In the genomic region with DNA sequence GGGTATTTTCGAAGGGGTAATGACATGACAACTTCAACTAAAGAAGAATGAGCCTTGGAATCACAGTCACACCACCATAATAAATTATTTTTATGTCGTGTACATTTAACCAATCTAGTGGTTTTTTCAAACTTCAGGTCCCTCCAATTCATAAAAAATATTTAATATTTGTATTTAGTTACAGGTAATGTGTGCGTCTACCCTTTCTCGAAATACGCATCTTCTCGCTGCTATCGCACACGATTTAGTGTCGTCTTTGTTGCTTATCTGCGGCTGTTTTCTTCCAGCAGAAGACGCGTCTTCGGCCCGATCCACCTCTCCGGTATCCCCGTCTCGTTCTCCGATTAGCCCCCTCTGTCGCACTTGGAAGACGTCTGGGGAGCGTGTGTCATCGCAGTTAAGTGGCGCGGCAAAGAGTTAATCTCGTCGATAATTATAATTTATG, we compare ENCODE assay signal across 5 fruit fly cellular contexts.
A peak's percentile ranks its signal among the peaks of the same experiment; 100 is the strongest.
TF ChIP-seq lines count a peak whose summit lies in the region.

No protein-coding gene starts in this region.

- TF ChIP-seq CTCF in whole organism, embryonic (GFP tag; optimal IDR thresholded peaks at IDR 0.05; lab: Kevin White, UChicago), result peak; percentile 23

TF ChIP-seq in whole organism, 6 proteins besides CTCF, POLR2A, EP300 and RAD21:
- TF ChIP-seq pan (optimal IDR thresholded peaks at IDR 0.05; lab: Kevin White, UChicago) (peak; percentile 90), usp (GFP tag; optimal IDR thresholded peaks at IDR 0.05; lab: Kevin White, UChicago) (no peak)

TF ChIP-seq in whole organism, embryonic, 481 proteins besides CTCF, POLR2A, EP300 and RAD21 (continues in another document):
- TF ChIP-seq twi (tag; optimal IDR thresholded peaks at IDR 0.05; lab: Kevin White, UChicago), result peak; percentile 59
- TF ChIP-seq phol (tag; optimal IDR thresholded peaks at IDR 0.05; lab: Kevin White, UChicago), result peak; percentile 85
- TF ChIP-seq Oli (tag; optimal IDR thresholded peaks at IDR 0.05; lab: Kevin White, UChicago), result peak; percentile 82
- TF ChIP-seq Dref (GFP tag; IDR thresholded peaks at IDR 0.05; lab: Robert Waterston, UW), result no peak
- TF ChIP-seq sug (tag; optimal IDR thresholded peaks at IDR 0.05; lab: Kevin White, UChicago), result no peak
- peak; percentile 78 for TF ChIP-seq CoRest (tag; optimal IDR thresholded peaks at IDR 0.05; lab: Kevin White, UChicago)
- peak; percentile 70 for TF ChIP-seq CG2678 (tag; optimal IDR thresholded peaks at IDR 0.05; lab: Kevin White, UChicago)
- peak; percentile 67 for TF ChIP-seq grau (tag; optimal IDR thresholded peaks at IDR 0.05; lab: Kevin White, UChicago)
- peak; percentile 47 for TF ChIP-seq Vsx1 (GFP tag; optimal IDR thresholded peaks at IDR 0.05; lab: Kevin White, UChicago)
- TF ChIP-seq rib (GFP tag; IDR thresholded peaks at IDR 0.05; lab: Robert Waterston, UW), result no peak
- peak; percentile 4 for TF ChIP-seq HmgZ (tag; optimal IDR thresholded peaks at IDR 0.05; lab: Kevin White, UChicago)
- peak; percentile 48; the same call in 1 of the 2 replicates for TF ChIP-seq CG11085 (GFP tag; IDR thresholded peaks at IDR 0.05; lab: Robert Waterston, UW)
- peak; percentile 57 for TF ChIP-seq Nf-YB (GFP tag; optimal IDR thresholded peaks at IDR 0.05; lab: Kevin White, UChicago)
- TF ChIP-seq CG11696 (GFP tag; IDR thresholded peaks at IDR 0.05; lab: Robert Waterston, UW), result no peak
- peak; percentile 83 for TF ChIP-seq CG17361 (GFP tag; IDR thresholded peaks at IDR 0.05; lab: Robert Waterston, UW)
- peak; percentile 80 for TF ChIP-seq otp (GFP tag; IDR thresholded peaks at IDR 0.05; lab: Robert Waterston, UW)
- TF ChIP-seq CG8388 (GFP tag; optimal IDR thresholded peaks at IDR 0.05; lab: Kevin White, UChicago), result peak; percentile 79
- peak; percentile 43; the same call in 1 of the 2 replicates for TF ChIP-seq E2f2 (GFP tag; IDR thresholded peaks at IDR 0.05; lab: Robert Waterston, UW)
- TF ChIP-seq CG14050 (GFP tag; IDR thresholded peaks at IDR 0.05; lab: Robert Waterston, UW), result peak; percentile 50; the same call in 2 of the 3 replicates
- TF ChIP-seq abd-A (tag; optimal IDR thresholded peaks at IDR 0.05; lab: Kevin White, UChicago), result no peak
- no peak for TF ChIP-seq CG13894 (tag; optimal IDR thresholded peaks at IDR 0.05; lab: Kevin White, UChicago)

TF ChIP-seq in whole organism, prepupa, 60 proteins besides CTCF, POLR2A, EP300 and RAD21 (continues in another document):
- peak; percentile 78 for TF ChIP-seq CG9139 (GFP tag; optimal IDR thresholded peaks at IDR 0.05; lab: Kevin White, UChicago)
- peak; percentile 95 for TF ChIP-seq esn (GFP tag; optimal IDR thresholded peaks at IDR 0.05; lab: Kevin White, UChicago)
- TF ChIP-seq CG1621 (tag; optimal IDR thresholded peaks at IDR 0.05; lab: Kevin White, UChicago), result peak; percentile 84
- no peak for TF ChIP-seq Hr38 (GFP tag; optimal IDR thresholded peaks at IDR 0.05; lab: Kevin White, UChicago)
- peak; percentile 91 for TF ChIP-seq pdm3 (GFP tag; optimal IDR thresholded peaks at IDR 0.05; lab: Kevin White, UChicago)
- peak; percentile 93 for TF ChIP-seq Ets96B (tag; optimal IDR thresholded peaks at IDR 0.05; lab: Kevin White, UChicago)
- peak; percentile 91 for TF ChIP-seq CG8632 (GFP tag; optimal IDR thresholded peaks at IDR 0.05; lab: Kevin White, UChicago)
- peak; percentile 97 for TF ChIP-seq svp (GFP tag; lab: Kevin White, UChicago)
- TF ChIP-seq salr (GFP tag; optimal IDR thresholded peaks at IDR 0.05; lab: Kevin White, UChicago), result peak; percentile 67 to 72
- TF ChIP-seq CG6163 (GFP tag; IDR thresholded peaks at IDR 0.05; lab: Robert Waterston, UW), result peak; percentile 82
- TF ChIP-seq CG11294 (GFP tag; IDR thresholded peaks at IDR 0.05; lab: Robert Waterston, UW), result peak; percentile 21; the same call in 1 of the 2 replicates
- TF ChIP-seq Smox (GFP tag; optimal IDR thresholded peaks at IDR 0.05; lab: Kevin White, UChicago), result peak; percentile 91
- TF ChIP-seq Eip93F (GFP tag; optimal IDR thresholded peaks at IDR 0.05; lab: Kevin White, UChicago), result peak; percentile 84
- TF ChIP-seq CG34406 (GFP tag; optimal IDR thresholded peaks at IDR 0.05; lab: Kevin White, UChicago), result peak; percentile 91
- peak; percentile 91 for TF ChIP-seq Hr39 (GFP tag; optimal IDR thresholded peaks at IDR 0.05; lab: Kevin White, UChicago)
- peak; percentile 82 for TF ChIP-seq CG7368 (GFP tag; optimal IDR thresholded peaks at IDR 0.05; lab: Kevin White, UChicago)
- TF ChIP-seq lz (GFP tag; optimal IDR thresholded peaks at IDR 0.05; lab: Kevin White, UChicago), result peak; percentile 92
- TF ChIP-seq CG3032 (tag; optimal IDR thresholded peaks at IDR 0.05; lab: Kevin White, UChicago), result peak; percentile 88
- peak; percentile 88 for TF ChIP-seq OdsH (GFP tag; optimal IDR thresholded peaks at IDR 0.05; lab: Kevin White, UChicago)
- TF ChIP-seq CG6854 (GFP tag; optimal IDR thresholded peaks at IDR 0.05; lab: Kevin White, UChicago), result peak; percentile 80
- peak; percentile 28 for TF ChIP-seq fkh (GFP tag; optimal IDR thresholded peaks at IDR 0.05; lab: Kevin White, UChicago)

TF ChIP-seq in whole organism, pupa, 21 proteins besides CTCF, POLR2A, EP300 and RAD21:
- TF ChIP-seq D1 (tag; optimal IDR thresholded peaks at IDR 0.05; lab: Kevin White, UChicago), result peak; percentile 75
- peak; percentile 63 for TF ChIP-seq CG8301 (tag; optimal IDR thresholded peaks at IDR 0.05; lab: Kevin White, UChicago)
- peak; percentile 90 for TF ChIP-seq CG15710 (tag; optimal IDR thresholded peaks at IDR 0.05; lab: Kevin White, UChicago)
- peak; percentile 64; the same call in 2 of the 3 replicates for TF ChIP-seq CG4496 (GFP tag; IDR thresholded peaks at IDR 0.05; lab: Robert Waterston, UW)
- peak; percentile 23; the same call in 1 of the 2 replicates for TF ChIP-seq Ets98B (GFP tag; IDR thresholded peaks at IDR 0.05; lab: Robert Waterston, UW)
- TF ChIP-seq Pif1A (GFP tag; optimal IDR thresholded peaks at IDR 0.05; lab: Kevin White, UChicago), result peak; percentile 88
- peak; percentile 86 for TF ChIP-seq CG34367 (tag; optimal IDR thresholded peaks at IDR 0.05; lab: Kevin White, UChicago)
- TF ChIP-seq fd96Ca (GFP tag; IDR thresholded peaks at IDR 0.05; lab: Robert Waterston, UW), result peak; percentile 46; the same call in 1 of the 3 replicates
- peak; percentile 90 for TF ChIP-seq Snoo (tag; optimal IDR thresholded peaks at IDR 0.05; lab: Kevin White, UChicago)
- no peak for TF ChIP-seq CG10348 (GFP tag; IDR thresholded peaks at IDR 0.05; lab: Robert Waterston, UW)
- TF ChIP-seq CG8159 (tag; optimal IDR thresholded peaks at IDR 0.05; lab: Kevin White, UChicago), result peak; percentile 92
- TF ChIP-seq CG12605 (GFP tag; IDR thresholded peaks at IDR 0.05; lab: Robert Waterston, UW), result peak; percentile 50; the same call in 1 of the 2 replicates
- TF ChIP-seq gl (tag; optimal IDR thresholded peaks at IDR 0.05; lab: Kevin White, UChicago), result peak; percentile 79
- TF ChIP-seq CG13204 (GFP tag; optimal IDR thresholded peaks at IDR 0.05; lab: Kevin White, UChicago), result peak; percentile 67
- TF ChIP-seq CG17806 (tag; optimal IDR thresholded peaks at IDR 0.05; lab: Kevin White, UChicago), result peak; percentile 88
- peak; percentile 89 for TF ChIP-seq Pif1B (GFP tag; optimal IDR thresholded peaks at IDR 0.05; lab: Kevin White, UChicago)
- TF ChIP-seq CG32121 (GFP tag; IDR thresholded peaks at IDR 0.05; lab: Robert Waterston, UW), result peak; percentile 35; the same call in 1 of the 2 replicates
- TF ChIP-seq CG14655 (GFP tag; optimal IDR thresholded peaks at IDR 0.05; lab: Kevin White, UChicago), result peak; percentile 79
- peak; percentile 76 for TF ChIP-seq EcR (GFP tag; optimal IDR thresholded peaks at IDR 0.05; lab: Kevin White, UChicago)
- TF ChIP-seq rn (GFP tag; IDR thresholded peaks at IDR 0.05; lab: Robert Waterston, UW), result peak; percentile 43; the same call in 1 of the 2 replicates
- peak; percentile 86 for TF ChIP-seq CG9948 (tag; optimal IDR thresholded peaks at IDR 0.05; lab: Kevin White, UChicago)

TF ChIP-seq in whole organism, wandering third instar larva, 38 proteins besides CTCF, POLR2A, EP300 and RAD21 (continues in another document):
- TF ChIP-seq h (GFP tag; optimal IDR thresholded peaks at IDR 0.05; lab: Kevin White, UChicago) (peak; percentile 90), HLH106 (tag; optimal IDR thresholded peaks at IDR 0.05; lab: Kevin White, UChicago) (peak; percentile 85), ey (GFP tag; optimal IDR thresholded peaks at IDR 0.05; lab: Kevin White, UChicago) (peak; percentile 85), usp (GFP tag; optimal IDR thresholded peaks at IDR 0.05; lab: Kevin White, UChicago) (no peak), dmrt93B (GFP tag; optimal IDR thresholded peaks at IDR 0.05; lab: Kevin White, UChicago) (peak; percentile 85), N (GFP tag; optimal IDR thresholded peaks at IDR 0.05; lab: Kevin White, UChicago) (no peak), Vsx2 (GFP tag; optimal IDR thresholded peaks at IDR 0.05; lab: Kevin White, UChicago; ENCODE audit: partially characterized antibody) (peak; percentile 51), woc (GFP tag; optimal IDR thresholded peaks at IDR 0.05; lab: Kevin White, UChicago) (peak; percentile 82), brk (GFP tag; optimal IDR thresholded peaks at IDR 0.05; lab: Kevin White, UChicago) (peak; percentile 21), sv (GFP tag; optimal IDR thresholded peaks at IDR 0.05; lab: Kevin White, UChicago) (peak; percentile 59), Hnf4 (GFP tag; optimal IDR thresholded peaks at IDR 0.05; lab: Kevin White, UChicago) (peak; percentile 68), rgr (GFP tag; optimal IDR thresholded peaks at IDR 0.05; lab: Kevin White, UChicago) (peak; percentile 84), CG9705 (GFP tag; optimal IDR thresholded peaks at IDR 0.05; lab: Kevin White, UChicago) (peak; percentile 13), lola (GFP tag; optimal IDR thresholded peaks at IDR 0.05; lab: Kevin White, UChicago) (no peak), br (GFP tag; optimal IDR thresholded peaks at IDR 0.05; lab: Kevin White, UChicago) (peak; percentile 81), Hr78 (GFP tag; optimal IDR thresholded peaks at IDR 0.05; lab: Kevin White, UChicago) (no peak), CG32264 (GFP tag; optimal IDR thresholded peaks at IDR 0.05; lab: Kevin White, UChicago) (peak; percentile 53), foxo (GFP tag; optimal IDR thresholded peaks at IDR 0.05; lab: Kevin White, UChicago) (peak in 1 of 2 experiments; percentile 84), tai (GFP tag; optimal IDR thresholded peaks at IDR 0.05; lab: Kevin White, UChicago) (no peak), Sp1 (GFP tag; optimal IDR thresholded peaks at IDR 0.05; lab: Kevin White, UChicago) (peak; percentile 82), jim (GFP tag; optimal IDR thresholded peaks at IDR 0.05; lab: Kevin White, UChicago) (no peak), OdsH (GFP tag; optimal IDR thresholded peaks at IDR 0.05; lab: Kevin White, UChicago) (peak; percentile 82), pan (optimal IDR thresholded peaks at IDR 0.05; lab: Kevin White, UChicago) (peak; percentile 51), CrebA (GFP tag; optimal IDR thresholded peaks at IDR 0.05; lab: Kevin White, UChicago; ENCODE audit: borderline replicate concordance) (peak; percentile 5), dsf (GFP tag; optimal IDR thresholded peaks at IDR 0.05; lab: Kevin White, UChicago; ENCODE audit: borderline replicate concordance) (peak; percentile 17), Abd-B (GFP tag; optimal IDR thresholded peaks at IDR 0.05; lab: Kevin White, UChicago) (no peak)
